Worm (Caenorhabditis elegans): ENCODE measurements around the gene msrp-4.

DNA sequence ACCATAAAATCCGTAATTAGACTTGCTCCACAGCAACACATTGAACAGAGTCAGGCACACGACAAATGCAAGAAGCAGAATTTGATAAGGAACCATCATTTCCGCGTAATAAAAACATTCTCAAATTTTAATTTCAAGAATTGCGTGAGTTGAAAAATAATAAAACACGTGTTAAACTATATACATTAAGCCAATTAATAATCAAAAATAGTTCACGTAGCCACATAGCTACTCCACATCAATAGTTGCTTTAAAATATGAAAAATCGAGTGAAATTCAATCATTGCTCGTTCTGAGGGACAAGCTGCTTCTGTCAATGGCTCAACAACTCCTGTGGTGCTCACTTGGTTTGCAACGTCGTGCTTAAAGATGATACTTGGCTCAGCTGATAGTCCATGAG, 39.7 kb downstream of the msrp-4 start, which contains the start of gene Y39F10A.3:
- no peak for TF ChIP-seq mdl-1 (tag; optimal IDR thresholded peaks at IDR 0.05)
- TF ChIP-seq blmp-1 (tag; optimal IDR thresholded peaks at IDR 0.05; ENCODE audit: insufficient read depth): no peak
- no peak for TF ChIP-seq nhr-25 (tag; optimal IDR thresholded peaks at IDR 0.05)
